Fruit fly (Drosophila melanogaster) whole organism, embryonic: ENCODE data around the gene RpS17.
A peak's percentile ranks its signal among the peaks of the same experiment; 100 is the strongest.

Experiments used
- Abd-B ChIP-seq: fragments of 200-800 bp; sonication (Bioruptor generic); optimal IDR thresholded peaks from 2 replicates; lab custom pipeline; 2018; ENCODE audit warnings: missing biosample characterization, mild to moderate bottlenecking, missing genetic modification characterization, moderate library complexity
- Aef1 ChIP-seq: fragments of 200-800 bp; sonication (Bioruptor generic); IDR thresholded peaks from 3 replicates; pipeline ENCODE4 v1.3.6; 2022; ENCODE audit warnings: missing biosample characterization, missing genetic modification characterization
- Blimp-1 ChIP-seq: fragments of 200-800 bp; sonication (Bioruptor generic); optimal IDR thresholded peaks from 3 replicates; lab custom pipeline; 2018; ENCODE audit warnings: missing biosample characterization, missing genetic modification characterization, mild to moderate bottlenecking, moderate library complexity, missing genetic modification reagents
- CG10267 ChIP-seq: fragments of 200-800 bp; sonication (Bioruptor generic); optimal IDR thresholded peaks from 2 replicates; lab custom pipeline; 2018; ENCODE audit warnings: missing biosample characterization, mild to moderate bottlenecking, missing genetic modification characterization, moderate library complexity
- CG10366 ChIP-seq: fragments of 200-800 bp; sonication (Bioruptor generic); IDR thresholded peaks from 2 replicates; pipeline ENCODE4 v1.3.6; 2022; ENCODE audit warnings: missing biosample characterization, missing genetic modification characterization
- CG11093 ChIP-seq: fragments of 200-800 bp; sonication (Bioruptor generic); IDR thresholded peaks from 3 replicates; pipeline ENCODE4 v1.3.6; 2022; ENCODE audit warnings: missing biosample characterization, missing genetic modification characterization
- CG13123 ChIP-seq: fragments of 200-800 bp; sonication (Bioruptor generic); optimal IDR thresholded peaks from 2 replicates; lab custom pipeline; 2016; ENCODE audit warnings: missing biosample characterization, missing genetic modification characterization
- CG13287 ChIP-seq: fragments of 200-800 bp; sonication (Bioruptor generic); IDR thresholded peaks from 2 replicates; pipeline ENCODE4 v1.3.6; 2022; ENCODE audit warnings: missing biosample characterization, missing genetic modification characterization; ENCODE audit not compliant: partially characterized antibody
- CG14441 ChIP-seq: fragments of 200-800 bp; sonication (Bioruptor generic); IDR thresholded peaks from 2 replicates; pipeline ENCODE4 v1.3.6; 2022; ENCODE audit warnings: missing biosample characterization, missing genetic modification characterization
- CG15601 ChIP-seq: fragments of 200-800 bp; sonication (Bioruptor generic); optimal IDR thresholded peaks from 3 replicates; lab custom pipeline; 2019; ENCODE audit warnings: missing biosample characterization, mild to moderate bottlenecking, missing genetic modification characterization, moderate library complexity
- CG17186 ChIP-seq: fragments of 200-800 bp; sonication (Bioruptor generic); optimal IDR thresholded peaks from 3 replicates; lab custom pipeline; 2017; ENCODE audit warnings: missing biosample characterization, missing genetic modification reagents, missing genetic modification characterization
- CG17385 ChIP-seq: fragments of 200-800 bp; sonication (Bioruptor generic); optimal IDR thresholded peaks from 3 replicates; lab custom pipeline; 2018; ENCODE audit warnings: missing biosample characterization, mild to moderate bottlenecking, missing genetic modification characterization
- CG2129 ChIP-seq: fragments of 200-800 bp; sonication (Bioruptor generic); IDR thresholded peaks from 2 replicates; pipeline ENCODE4 v1.3.6; 2022; ENCODE audit warnings: missing biosample characterization, missing genetic modification characterization; ENCODE audit not compliant: partially characterized antibody
- CG31365 ChIP-seq: fragments of 200-800 bp; sonication (Bioruptor generic); optimal IDR thresholded peaks from 2 replicates; lab custom pipeline; 2018; ENCODE audit warnings: missing biosample characterization, mild to moderate bottlenecking, missing genetic modification characterization
- CG33213 ChIP-seq: fragments of 200-800 bp; sonication (Bioruptor generic); optimal IDR thresholded peaks from 3 replicates; lab custom pipeline; 2016; ENCODE audit warnings: missing biosample characterization, missing genetic modification characterization
- CG34224 ChIP-seq: fragments of 200-800 bp; sonication (Bioruptor generic); IDR thresholded peaks from 3 replicates; pipeline ENCODE4 v1.3.6; 2022; ENCODE audit warnings: missing biosample characterization, missing genetic modification characterization; ENCODE audit not compliant: partially characterized antibody
- CG3847 ChIP-seq: fragments of 200-800 bp; sonication (Bioruptor generic); IDR thresholded peaks from 2 replicates; pipeline ENCODE4 v1.3.6; 2022; ENCODE audit warnings: missing biosample characterization, missing genetic modification characterization
- CG4424 ChIP-seq: fragments of 200-800 bp; sonication (Bioruptor generic); optimal IDR thresholded peaks from 3 replicates; lab custom pipeline; 2016; ENCODE audit warnings: missing biosample characterization, missing genetic modification characterization
- CG4730 ChIP-seq: fragments of 200-800 bp; sonication (Bioruptor generic); IDR thresholded peaks from 2 replicates; pipeline ENCODE4 v1.3.6; 2022; ENCODE audit warnings: missing biosample characterization, missing genetic modification characterization
- CG6683 ChIP-seq: fragments of 200-800 bp; sonication (Bioruptor generic); optimal IDR thresholded peaks from 2 replicates; lab custom pipeline; 2017; ENCODE audit warnings: missing biosample characterization, mild to moderate bottlenecking, missing genetic modification characterization, missing genetic modification reagents
- CG9727 ChIP-seq: fragments of 200-800 bp; sonication (Bioruptor generic); optimal IDR thresholded peaks from 3 replicates; lab custom pipeline; 2017; ENCODE audit warnings: missing biosample characterization, mild to moderate bottlenecking, missing genetic modification characterization
- CG9817 ChIP-seq: fragments of 200-800 bp; sonication (Bioruptor generic); optimal IDR thresholded peaks from 2 replicates; lab custom pipeline; 2018; ENCODE audit warnings: missing biosample characterization, mild to moderate bottlenecking, missing genetic modification characterization, moderate library complexity
- Dip2 ChIP-seq: fragments of 200-800 bp; sonication (Bioruptor generic); IDR thresholded peaks from 2 replicates; pipeline ENCODE4 v1.3.6; 2022; ENCODE audit warnings: missing biosample characterization, missing genetic modification characterization
- E2f1 ChIP-seq: fragments of 200-800 bp; sonication (Bioruptor generic); IDR thresholded peaks from 2 replicates; pipeline ENCODE4 v1.3.6; 2022; ENCODE audit warnings: missing biosample characterization, missing genetic modification characterization
- Elba2 ChIP-seq: fragments of 200-800 bp; sonication (Bioruptor generic); optimal IDR thresholded peaks from 3 replicates; lab custom pipeline; 2016; ENCODE audit warnings: missing biosample characterization, missing genetic modification characterization
- Fer1 ChIP-seq: fragments of 200-800 bp; sonication (Bioruptor generic); optimal IDR thresholded peaks from 2 replicates; lab custom pipeline; 2017; ENCODE audit warnings: missing biosample characterization, mild to moderate bottlenecking, missing genetic modification characterization
- H2.0 ChIP-seq: fragments of 200-800 bp; sonication (Bioruptor generic); IDR thresholded peaks from 2 replicates; pipeline ENCODE4 v1.3.6; 2022; ENCODE audit warnings: missing biosample characterization, missing genetic modification characterization
- Hey ChIP-seq: fragments of 200-800 bp; sonication (Bioruptor generic); optimal IDR thresholded peaks from 3 replicates; lab custom pipeline; 2018; ENCODE audit warnings: missing biosample characterization, mild to moderate bottlenecking, missing genetic modification characterization
- HmgZ ChIP-seq: fragments of 200-800 bp; sonication (Bioruptor generic); optimal IDR thresholded peaks from 2 replicates; lab custom pipeline; 2018; ENCODE audit warnings: missing biosample characterization, mild to moderate bottlenecking, missing genetic modification characterization
- Opbp ChIP-seq: fragments of 200-800 bp; sonication (Bioruptor generic); IDR thresholded peaks from 3 replicates; pipeline ENCODE4 v1.3.6; 2022; ENCODE audit warnings: missing biosample characterization, missing genetic modification characterization; ENCODE audit not compliant: partially characterized antibody
- Rfx ChIP-seq: fragments of 200-800 bp; sonication (Bioruptor generic); IDR thresholded peaks from 2 replicates; pipeline ENCODE4 v1.3.6; 2022; ENCODE audit warnings: missing biosample characterization, missing genetic modification characterization
- Sox100B ChIP-seq: fragments of 200-800 bp; sonication (Bioruptor generic); optimal IDR thresholded peaks from 3 replicates; lab custom pipeline; 2018; ENCODE audit warnings: missing biosample characterization, mild to moderate bottlenecking, missing genetic modification characterization
- Vsx1 ChIP-seq: fragments of 200-800 bp; sonication (Bioruptor generic); optimal IDR thresholded peaks from 2 replicates; lab custom pipeline; 2017; ENCODE audit warnings: missing biosample characterization, mild to moderate bottlenecking, missing genetic modification characterization, missing genetic modification reagents
- Xrp1 ChIP-seq: fragments of 200-800 bp; sonication (Bioruptor generic); IDR thresholded peaks from 2 replicates; pipeline ENCODE4 v1.3.6; 2022; ENCODE audit warnings: missing biosample characterization, missing genetic modification characterization
- al ChIP-seq: fragments of 200-800 bp; sonication (Bioruptor generic); IDR thresholded peaks from 2 replicates; pipeline ENCODE4 v1.3.6; 2022; ENCODE audit warnings: missing biosample characterization, missing genetic modification characterization
- fd3F ChIP-seq: fragments of 200-800 bp; sonication (Bioruptor generic); optimal IDR thresholded peaks from 2 replicates; lab custom pipeline; 2018; ENCODE audit warnings: missing biosample characterization, mild to moderate bottlenecking, missing genetic modification characterization, moderate library complexity
- lov ChIP-seq, 2 experiments: fragments of 200-800 bp in 1 of 2; fragments of >200 bp in 1 of 2; sonication (Bioruptor generic) in 1 of 2; IDR thresholded peaks in 1 of 2; optimal IDR thresholded peaks in 1 of 2; 2 replicates in 1 of 2; 3 replicates in 1 of 2; pipeline versions ENCODE4 v1.3.6 to Lab custom; 2017 to 2022; ENCODE audit warnings: missing biosample characterization in 1 of 2, missing genetic modification characterization in 1 of 2
- nmo ChIP-seq: fragments of 200-800 bp; sonication (Bioruptor generic); optimal IDR thresholded peaks from 2 replicates; lab custom pipeline; 2018; ENCODE audit warnings: missing biosample characterization, mild to moderate bottlenecking, missing genetic modification characterization, moderate library complexity
- onecut ChIP-seq: fragments of 200-800 bp; sonication (Bioruptor generic); IDR thresholded peaks from 2 replicates; pipeline ENCODE4 v1.3.6; 2022; ENCODE audit warnings: missing biosample characterization, missing genetic modification characterization
- phol ChIP-seq: fragments of 200-800 bp; sonication (Bioruptor generic); optimal IDR thresholded peaks from 3 replicates; lab custom pipeline; 2018; ENCODE audit warnings: missing biosample characterization, mild to moderate bottlenecking, missing genetic modification characterization, moderate library complexity
- repo ChIP-seq: fragments of 200-800 bp; sonication (Bioruptor generic); optimal IDR thresholded peaks from 2 replicates; lab custom pipeline; 2016; ENCODE audit warnings: missing biosample characterization, missing genetic modification characterization
- sima ChIP-seq: fragments of 200-800 bp; sonication (Bioruptor generic); optimal IDR thresholded peaks from 2 replicates; lab custom pipeline; 2016; ENCODE audit warnings: missing biosample characterization, missing genetic modification characterization
- sob ChIP-seq: fragments of 200-800 bp; sonication (Bioruptor generic); IDR thresholded peaks from 2 replicates; pipeline ENCODE4 v1.3.6; 2022; ENCODE audit warnings: missing biosample characterization, missing genetic modification characterization
- ssp ChIP-seq: fragments of 200-800 bp; sonication (Bioruptor generic); IDR thresholded peaks from 2 replicates; pipeline ENCODE4 v1.3.6; 2022; ENCODE audit warnings: missing biosample characterization, missing genetic modification characterization
- tgo ChIP-seq: fragments of 200-800 bp; sonication (Bioruptor generic); IDR thresholded peaks from 3 replicates; pipeline ENCODE4 v1.3.6; 2022; ENCODE audit warnings: missing biosample characterization, missing genetic modification characterization
- tna ChIP-seq: fragments of 200-800 bp; sonication (Bioruptor generic); IDR thresholded peaks from 2 replicates; pipeline ENCODE4 v1.3.6; 2022; ENCODE audit warnings: missing biosample characterization, missing genetic modification characterization; ENCODE audit not compliant: partially characterized antibody
- trem ChIP-seq: fragments of 200-800 bp; optimal IDR thresholded peaks from 3 replicates; lab custom pipeline; 2019; ENCODE audit warnings: missing biosample characterization, mild to moderate bottlenecking, missing genetic modification characterization, moderate library complexity
- vnd ChIP-seq: fragments of 200-800 bp; sonication (Bioruptor generic); IDR thresholded peaks from 3 replicates; pipeline ENCODE4 v1.3.6; 2022; ENCODE audit warnings: missing biosample characterization, missing genetic modification characterization; ENCODE audit not compliant: partially characterized antibody
- zf30C ChIP-seq: fragments of 200-800 bp; sonication (Bioruptor generic); optimal IDR thresholded peaks from 3 replicates; lab custom pipeline; 2018; ENCODE audit warnings: missing biosample characterization, mild to moderate bottlenecking, missing genetic modification characterization
- zfh1 ChIP-seq: fragments of 200-800 bp; sonication (Bioruptor generic); IDR thresholded peaks from 3 replicates; pipeline ENCODE4 v1.3.6; 2022; ENCODE audit warnings: missing biosample characterization, missing genetic modification characterization

Gene RpS17

dm6 chr3L:9424528-9424911, 5.1 kb downstream of the RpS17 start (continued):
- TF ChIP-seq tna (GFP tag; lab: Robert Waterston, UW) = no peak
- no peak for TF ChIP-seq CG34224 (GFP tag; lab: Robert Waterston, UW)
- no peak for TF ChIP-seq CG33213 (GFP tag; lab: Kevin White, UChicago)
- no peak for TF ChIP-seq CG9817 (tag; lab: Kevin White, UChicago)
- peak; percentile 52 for TF ChIP-seq Blimp-1 (GFP tag; lab: Kevin White, UChicago)
- TF ChIP-seq zf30C (GFP tag; lab: Kevin White, UChicago) = no peak
- TF ChIP-seq CG2129 (GFP tag; lab: Robert Waterston, UW) = no peak
- peak; percentile 32 for TF ChIP-seq phol
- no peak for TF ChIP-seq Abd-B (GFP tag; lab: Kevin White, UChicago)
- no peak for TF ChIP-seq repo
- TF ChIP-seq Dip2 (GFP tag; lab: Robert Waterston, UW) = no peak
- TF ChIP-seq CG10267 (tag; lab: Kevin White, UChicago) = peak; percentile 41
- TF ChIP-seq H2.0 = no peak
- TF ChIP-seq Opbp (GFP tag; lab: Robert Waterston, UW) = no peak
- TF ChIP-seq Hey = no peak
- no peak for TF ChIP-seq CG13123 (GFP tag; lab: Kevin White, UChicago)
- no peak for TF ChIP-seq CG11093 (GFP tag; lab: Robert Waterston, UW)
- TF ChIP-seq CG17385 = peak; percentile 43
- TF ChIP-seq Xrp1 (GFP tag; lab: Robert Waterston, UW) = 0 out of 2 replicates have a peak, but pooled peaks have one; percentile 21
- peak; percentile 16 for TF ChIP-seq Vsx1 (GFP tag; lab: Kevin White, UChicago)
- TF ChIP-seq zfh1 = no peak
- TF ChIP-seq E2f1 = no peak
- no peak for TF ChIP-seq HmgZ (tag; lab: Kevin White, UChicago)
- peak; percentile 50; the same call in 1 of the 2 replicates for TF ChIP-seq Rfx (GFP tag; lab: Robert Waterston, UW)
- no peak for TF ChIP-seq CG31365 (tag; lab: Kevin White, UChicago)
- peak; percentile 80 for TF ChIP-seq CG10366 (GFP tag; lab: Robert Waterston, UW)
- TF ChIP-seq CG9727 = peak; percentile 48
- no peak for TF ChIP-seq CG17186 (GFP tag; lab: Kevin White, UChicago)
- no peak for TF ChIP-seq sob (GFP tag; lab: Robert Waterston, UW)
- TF ChIP-seq CG14441 (GFP tag; lab: Robert Waterston, UW) = no peak
- TF ChIP-seq fd3F (GFP tag; lab: Kevin White, UChicago) = no peak
- TF ChIP-seq Sox100B (GFP tag; lab: Kevin White, UChicago) = peak; percentile 21
- no peak for TF ChIP-seq CG13287 (GFP tag; lab: Robert Waterston, UW)
- no peak for TF ChIP-seq al (GFP tag; lab: Robert Waterston, UW)
- peak; percentile 17 for TF ChIP-seq CG4424 (GFP tag; lab: Kevin White, UChicago)
- no peak for TF ChIP-seq CG4730
- TF ChIP-seq nmo (GFP tag; lab: Kevin White, UChicago) = peak; percentile 1
- no peak; the same call in 1 of the 2 replicates for TF ChIP-seq onecut (GFP tag; lab: Robert Waterston, UW)
- TF ChIP-seq Elba2 = no peak
- no peak for TF ChIP-seq trem (tag; lab: Kevin White, UChicago)
- TF ChIP-seq sima (GFP tag; lab: Kevin White, UChicago) = no peak
- TF ChIP-seq CG3847 (GFP tag; lab: Robert Waterston, UW) = 0 out of 2 replicates have a peak, but pooled peaks have one; percentile 21
- peak; percentile 43 for TF ChIP-seq Fer1 (GFP tag; lab: Kevin White, UChicago)
- TF ChIP-seq Aef1 (GFP tag; lab: Robert Waterston, UW) = no peak
- TF ChIP-seq ssp (GFP tag; lab: Robert Waterston, UW) = no peak
- TF ChIP-seq tgo (GFP tag; lab: Robert Waterston, UW) = no peak; the same call in 2 of the 3 replicates
- no peak for TF ChIP-seq lov (optimal IDR thresholded peaks at IDR 0.05; lab: Kevin White, UChicago)
- no peak for TF ChIP-seq lov (GFP tag; IDR thresholded peaks at IDR 0.05; lab: Robert Waterston, UW)
- peak; percentile 33 for TF ChIP-seq CG6683
- TF ChIP-seq vnd (GFP tag; lab: Robert Waterston, UW) = no peak
- peak; percentile 39 for TF ChIP-seq CG15601 (tag; lab: Kevin White, UChicago)
